Fruit fly (Drosophila melanogaster): ENCODE measurements around the gene CG12984.

CG12984 gene

DNA sequence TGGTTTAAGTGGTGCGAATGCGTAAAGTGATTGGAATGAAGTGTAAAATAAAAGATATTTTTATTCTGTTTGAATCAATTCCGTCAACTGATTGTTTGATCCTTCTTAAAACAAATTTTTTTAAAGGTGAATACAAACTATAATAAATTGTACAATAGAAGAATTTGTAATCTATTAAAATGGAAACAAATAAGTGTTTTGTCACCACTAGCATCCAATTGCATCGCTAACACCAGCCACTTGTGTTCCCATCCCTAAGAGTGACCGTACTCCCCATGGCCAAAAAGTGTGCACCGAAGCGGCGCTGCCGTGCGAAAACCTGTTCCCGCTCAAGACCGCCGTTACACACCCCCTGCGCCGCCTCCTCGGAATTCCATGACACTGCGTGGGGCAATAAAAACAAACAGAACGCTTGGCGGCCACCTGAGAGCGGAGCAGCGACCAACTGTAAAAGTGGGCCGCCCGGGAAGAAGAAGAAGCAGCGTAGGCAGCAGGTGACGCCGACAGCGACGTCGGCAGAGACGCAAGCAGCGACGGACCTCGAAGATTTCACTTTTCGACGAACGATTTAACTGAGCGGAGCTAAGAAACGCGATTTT is 36.3 kb downstream of the CG12984 start, which contains the start of gene Pdss2 (continued):
- peak; percentile 60 for TF ChIP-seq CG4820 (GFP tag; optimal IDR thresholded peaks at IDR 0.05)
- no peak for TF ChIP-seq br (optimal IDR thresholded peaks at IDR 0.05)
- peak; percentile 72 for TF ChIP-seq MTF-1 (GFP tag; optimal IDR thresholded peaks at IDR 0.05; ENCODE audit: borderline replicate concordance)
- peak; percentile 100 for TF ChIP-seq sd (tag; optimal IDR thresholded peaks at IDR 0.05)
- no peak for TF ChIP-seq CG17912 (GFP tag; optimal IDR thresholded peaks at IDR 0.05)
- TF ChIP-seq Sox102F (GFP tag; optimal IDR thresholded peaks at IDR 0.05) = peak; percentile 67
- peak; percentile 52 for TF ChIP-seq CG4282 (GFP tag; optimal IDR thresholded peaks at IDR 0.05)
- TF ChIP-seq CG14050 (GFP tag; IDR thresholded peaks at IDR 0.05) = peak; percentile 73
- TF ChIP-seq CG10209 (GFP tag; optimal IDR thresholded peaks at IDR 0.05) = peak; percentile 74
- no peak for TF ChIP-seq CG10321 (GFP tag; IDR thresholded peaks at IDR 0.05)
- peak; percentile 25 for TF ChIP-seq CG3838 (GFP tag; optimal IDR thresholded peaks at IDR 0.05)
- peak; percentile 54; the same call in 1 of the 3 replicates for TF ChIP-seq C15 (GFP tag; IDR thresholded peaks at IDR 0.05)
- peak; percentile 67 for TF ChIP-seq gfzf (GFP tag; optimal IDR thresholded peaks at IDR 0.05)
- TF ChIP-seq HmgZ (tag; optimal IDR thresholded peaks at IDR 0.05) = peak; percentile 73
- peak; percentile 53 for TF ChIP-seq Sox100B (GFP tag; optimal IDR thresholded peaks at IDR 0.05)
- peak; percentile 65 for TF ChIP-seq CG18599 (GFP tag; optimal IDR thresholded peaks at IDR 0.05)
- peak; percentile 62 for TF ChIP-seq ERR (GFP tag; optimal IDR thresholded peaks at IDR 0.05)
- peak; percentile 59 for TF ChIP-seq luna (GFP tag; optimal IDR thresholded peaks at IDR 0.05)
- no peak for TF ChIP-seq CG12299 (tag; optimal IDR thresholded peaks at IDR 0.05)
- TF ChIP-seq Hsf (GFP tag; optimal IDR thresholded peaks at IDR 0.05) = peak; percentile 78
- TF ChIP-seq Doc3 (GFP tag; IDR thresholded peaks at IDR 0.05; ENCODE audit: partially characterized antibody) = peak; percentile 68
- peak; percentile 61; the same call in 1 of the 2 replicates for TF ChIP-seq CG17328 (GFP tag; IDR thresholded peaks at IDR 0.05)
- TF ChIP-seq dan (GFP tag; IDR thresholded peaks at IDR 0.05) = no peak
- TF ChIP-seq CrebB (tag; optimal IDR thresholded peaks at IDR 0.05) = peak; percentile 44
- TF ChIP-seq CG16813 (GFP tag; IDR thresholded peaks at IDR 0.05; ENCODE audit: partially characterized antibody) = peak; percentile 77
- peak; percentile 53; the same call in 1 of the 3 replicates for TF ChIP-seq so (GFP tag; IDR thresholded peaks at IDR 0.05)
- peak; percentile 92 for TF ChIP-seq Blimp-1 (GFP tag; optimal IDR thresholded peaks at IDR 0.05)
- peak; percentile 44 for TF ChIP-seq CG8388 (GFP tag; optimal IDR thresholded peaks at IDR 0.05)
- TF ChIP-seq CG11696 (GFP tag; IDR thresholded peaks at IDR 0.05) = 0 out of 2 replicates have a peak, but pooled peaks have one; percentile 33
- TF ChIP-seq Dll (GFP tag; IDR thresholded peaks at IDR 0.05; ENCODE audit: partially characterized antibody) = peak; percentile 78
- TF ChIP-seq CG13123 (GFP tag; optimal IDR thresholded peaks at IDR 0.05) = peak; percentile 37
- TF ChIP-seq Rx (GFP tag; IDR thresholded peaks at IDR 0.05) = peak; percentile 61
- TF ChIP-seq lilli (GFP tag; optimal IDR thresholded peaks at IDR 0.05) = peak; percentile 86
- peak; percentile 76 for TF ChIP-seq phol (tag; optimal IDR thresholded peaks at IDR 0.05)
- TF ChIP-seq CG11504 (tag; optimal IDR thresholded peaks at IDR 0.05) = peak; percentile 67
- no peak for TF ChIP-seq lov (optimal IDR thresholded peaks at IDR 0.05)
- 0 out of 3 replicates have a peak, but pooled peaks have one; percentile 47 for TF ChIP-seq lov (GFP tag; IDR thresholded peaks at IDR 0.05)
- peak; percentile 60 for TF ChIP-seq CG17186 (GFP tag; optimal IDR thresholded peaks at IDR 0.05)
- TF ChIP-seq CG3281 (GFP tag; optimal IDR thresholded peaks at IDR 0.05) = peak; percentile 57
- no peak; the same call in 1 of the 2 replicates for TF ChIP-seq Ravus (GFP tag; IDR thresholded peaks at IDR 0.05)
- TF ChIP-seq CG8924 (tag; optimal IDR thresholded peaks at IDR 0.05) = peak; percentile 60
- peak; percentile 66 for TF ChIP-seq jumu (GFP tag; optimal IDR thresholded peaks at IDR 0.05)
- TF ChIP-seq CG6272 (GFP tag; IDR thresholded peaks at IDR 0.05) = peak; percentile 85
- peak; percentile 63; the same call in 1 of the 2 replicates for TF ChIP-seq esg (GFP tag; conservative IDR thresholded peaks at IDR 0.05)
- peak; percentile 72; the same call in 1 of the 2 replicates for TF ChIP-seq ranshi (GFP tag; IDR thresholded peaks at IDR 0.05)
- peak; percentile 52 for TF ChIP-seq Usf (GFP tag; optimal IDR thresholded peaks at IDR 0.05)
- peak; percentile 76 for TF ChIP-seq CG11085 (GFP tag; IDR thresholded peaks at IDR 0.05)
- TF ChIP-seq CG10979 (tag; optimal IDR thresholded peaks at IDR 0.05) = peak; percentile 47
- TF ChIP-seq CG14667 (GFP tag; IDR thresholded peaks at IDR 0.05) = peak; percentile 72
- TF ChIP-seq CG31388 (GFP tag; optimal IDR thresholded peaks at IDR 0.05) = peak; percentile 64
